Fruit fly (Drosophila melanogaster) whole organism, embryonic: ENCODE measurements around the gene gogo.

Source experiments
- Bteb2 ChIP-seq: fragments of 200-800 bp; sonication (Bioruptor generic); optimal IDR thresholded peaks from 2 replicates; lab custom pipeline; 2016; ENCODE audit warnings: missing biosample characterization, missing genetic modification characterization
- CG10462 ChIP-seq: fragments of 200-800 bp; sonication (Bioruptor generic); optimal IDR thresholded peaks from 2 replicates; lab custom pipeline; 2016; ENCODE audit warnings: missing biosample characterization, missing genetic modification characterization
- CG18599 ChIP-seq: fragments of 200-800 bp; sonication (Bioruptor generic); optimal IDR thresholded peaks from 3 replicates; lab custom pipeline; 2017; ENCODE audit warnings: missing biosample characterization, missing genetic modification characterization, mild to moderate bottlenecking, moderate library complexity, missing genetic modification reagents
- Hr51 ChIP-seq, 2 experiments: fragments of 200-800 bp; sonication (Bioruptor generic); optimal IDR thresholded peaks; 2 replicates in 1 of 2; 3 replicates in 1 of 2; lab custom pipeline; 2016 to 2018; ENCODE audit warnings: missing biosample characterization in 2 of 2, missing genetic modification characterization in 2 of 2, mild to moderate bottlenecking in 1 of 2, moderate library complexity in 1 of 2
- Lpt ChIP-seq: fragments of >200 bp; optimal IDR thresholded peaks from 2 replicates; lab custom pipeline; 2018; ENCODE audit warnings: missing biosample characterization, missing genetic modification characterization
- az2 ChIP-seq: fragments of 200-800 bp; sonication (Bioruptor generic); optimal IDR thresholded peaks from 3 replicates; lab custom pipeline; 2016; ENCODE audit warnings: missing biosample characterization, missing genetic modification characterization
- chm ChIP-seq: fragments of 200-800 bp; sonication (Bioruptor generic); IDR thresholded peaks from 2 replicates; pipeline ENCODE4 v1.3.6; 2022; ENCODE audit warnings: missing biosample characterization, missing genetic modification characterization
- en ChIP-seq: fragments of 200-800 bp; sonication (Bioruptor generic); optimal IDR thresholded peaks from 2 replicates; lab custom pipeline; 2016; ENCODE audit warnings: missing biosample characterization, missing genetic modification characterization
- fd64A ChIP-seq: fragments of 200-800 bp; sonication (Bioruptor generic); optimal IDR thresholded peaks from 3 replicates; lab custom pipeline; 2018; ENCODE audit warnings: missing biosample characterization, mild to moderate bottlenecking, missing genetic modification characterization
- fu2 ChIP-seq: fragments of 200-800 bp; sonication (Bioruptor generic); optimal IDR thresholded peaks from 2 replicates; lab custom pipeline; 2016; ENCODE audit warnings: missing biosample characterization, missing genetic modification characterization
- gem ChIP-seq: fragments of 200-800 bp; sonication (Bioruptor generic); optimal IDR thresholded peaks from 2 replicates; lab custom pipeline; 2019; ENCODE audit warnings: missing biosample characterization, mild to moderate bottlenecking, missing genetic modification characterization, moderate library complexity
- gsb ChIP-seq: fragments of 200-800 bp; sonication (Bioruptor generic); IDR thresholded peaks from 2 replicates; pipeline ENCODE4 v1.3.6; 2022; ENCODE audit warnings: missing biosample characterization, missing genetic modification characterization
- insv ChIP-seq, 2 experiments: fragments of 200-800 bp; sonication (Bioruptor generic); optimal IDR thresholded peaks; 3 replicates each; lab custom pipeline; 2016 to 2018; ENCODE audit warnings: missing biosample characterization in 2 of 2, missing genetic modification characterization in 2 of 2

dm6 chr3L:20317751-20318150 lies 22.8 kb upstream of the gogo start:
- TF ChIP-seq insv (GFP tag; optimal IDR thresholded peaks at IDR 0.05; lab: Kevin White, UChicago) (no peak), gem (tag; lab: Kevin White, UChicago) (no peak), fu2 (GFP tag; lab: Kevin White, UChicago) (no peak), CG18599 (GFP tag; lab: Kevin White, UChicago) (no peak), Hr51 (GFP tag; optimal IDR thresholded peaks at IDR 0.05; lab: Kevin White, UChicago) (no peak), Bteb2 (GFP tag; lab: Kevin White, UChicago) (no peak), CG10462 (GFP tag; lab: Kevin White, UChicago) (no peak), Lpt (no peak), en (GFP tag; lab: Kevin White, UChicago) (no peak), fd64A (no peak), az2 (GFP tag; lab: Kevin White, UChicago) (no peak), chm (no peak), gsb (no peak)
